Fruit fly (Drosophila melanogaster): ENCODE results near the gene CG5781.

CG5781 gene

dm6 chr2L:12697223-12697622, at the start of gene CG5781:
CG5781 (minus strand) TSS chr2L:12697323.
- no peak for TF ChIP-seq noc (tag; optimal IDR thresholded peaks at IDR 0.05)

- TF ChIP-seq noc (tag; optimal IDR thresholded peaks at IDR 0.05): peak; percentile 92
These were observed 24.7 kb upstream of the CG5781 start, which contains the start of gene Pih1D1 for dm6 chr2L:12721794-12722315. Pih1D1 (minus strand) TSS chr2L:12721843.

dm6 chr2L:12720430-12721396, 23.6 kb upstream of the CG5781 start:
- peak; percentile 84 for TF ChIP-seq noc (tag; optimal IDR thresholded peaks at IDR 0.05)

- TF ChIP-seq noc (tag; optimal IDR thresholded peaks at IDR 0.05): peak; percentile 17
These were observed 22.7 kb upstream of the CG5781 start for dm6 chr2L:12719712-12720429.

dm6 chr2L:12718437-12719376, 21.6 kb upstream of the CG5781 start, which contains the start of gene MRP:
MRP (plus strand) TSS chr2L:12719045.
- TF ChIP-seq noc (tag; optimal IDR thresholded peaks at IDR 0.05): peak; percentile 44

dm6 chr2L:12712852-12713251, 15.7 kb upstream of the CG5781 start, which contains the start of gene CG5787:
CG5787 (minus strand) TSS chr2L:12712952.
- no peak for TF ChIP-seq noc (tag; optimal IDR thresholded peaks at IDR 0.05)

dm6 chr2L:12712255-12712654, 15.1 kb upstream of the CG5781 start:
- TF ChIP-seq noc (tag; optimal IDR thresholded peaks at IDR 0.05): no peak

- no peak for TF ChIP-seq noc (tag; optimal IDR thresholded peaks at IDR 0.05)
These were observed 11.5 kb upstream of the CG5781 start for dm6 chr2L:12708576-12708975.

dm6 chr2L:12707540-12707939, 10.4 kb upstream of the CG5781 start, which contains the start of the genes CG6180 and CG15484:
CG6180 (plus strand) TSS chr2L:12707661.
CG15484 (minus strand) TSS chr2L:12707711.
- TF ChIP-seq noc (tag; optimal IDR thresholded peaks at IDR 0.05): peak; percentile 32

dm6 chr2L:12705376-12705775, 8.3 kb upstream of the CG5781 start:
- peak; percentile 24 for TF ChIP-seq noc (tag; optimal IDR thresholded peaks at IDR 0.05)

dm6 chr2L:12704418-12704920, 7.3 kb upstream of the CG5781 start, which contains the start of the genes CG5776 and spict:
CG5776 (minus strand) TSS chr2L:12704451.
spict (plus strand) TSS chr2L:12704725.
- TF ChIP-seq noc (tag; optimal IDR thresholded peaks at IDR 0.05): peak; percentile 79

dm6 chr2L:12701498-12701897, 4.4 kb upstream of the CG5781 start:
- peak; percentile 6 for TF ChIP-seq noc (tag; optimal IDR thresholded peaks at IDR 0.05)

dm6 chr2L:12700381-12700963, 3.3 kb upstream of the CG5781 start, which contains the start of gene CG17036:
CG17036 (minus strand) TSS chr2L:12700746.
- TF ChIP-seq noc (tag; optimal IDR thresholded peaks at IDR 0.05): peak; percentile 37

dm6 chr2L:12694823-12695420, 2.2 kb downstream of the CG5781 start, which contains the start of the genes IFT43 and PICK1:
IFT43 (minus strand) TSS chr2L:12694988.
PICK1 (plus strand) TSS chr2L:12695033.
- no peak for TF ChIP-seq noc (tag; optimal IDR thresholded peaks at IDR 0.05)
